Fruit fly (Drosophila melanogaster) whole organism, embryonic: ENCODE measurements around the gene rut.

ENCODE experiments used
- CG10209 ChIP-seq: fragments of 200-800 bp; sonication (Bioruptor generic); optimal IDR thresholded peaks from 3 replicates; lab custom pipeline; 2017; ENCODE audit warnings: missing biosample characterization, mild to moderate bottlenecking, missing genetic modification characterization, missing genetic modification reagents
- CG1024 ChIP-seq: fragments of 200-800 bp; sonication (Bioruptor generic); IDR thresholded peaks from 2 replicates; pipeline ENCODE4 v1.3.6; 2022; ENCODE audit warnings: missing biosample characterization, missing genetic modification characterization
- CG10321 ChIP-seq: fragments of 200-800 bp; sonication (Bioruptor generic); IDR thresholded peaks from 2 replicates; pipeline ENCODE4 v1.3.6; 2022; ENCODE audit warnings: missing biosample characterization, missing genetic modification characterization
- CG14050 ChIP-seq: fragments of 200-800 bp; sonication (Bioruptor generic); IDR thresholded peaks from 3 replicates; pipeline ENCODE4 v1.3.6; 2022; ENCODE audit warnings: missing biosample characterization, missing genetic modification characterization
- CG14860 ChIP-seq: fragments of 200-800 bp; sonication (Bioruptor generic); IDR thresholded peaks from 3 replicates; pipeline ENCODE4 v1.3.6; 2022; ENCODE audit warnings: missing biosample characterization, missing genetic modification characterization; ENCODE audit not compliant: partially characterized antibody
- CG18011 ChIP-seq: fragments of 200-800 bp; sonication (Bioruptor generic); optimal IDR thresholded peaks from 2 replicates; lab custom pipeline; 2017; ENCODE audit warnings: missing biosample characterization, missing genetic modification characterization, mild to moderate bottlenecking, moderate library complexity, missing genotype
- CG2129 ChIP-seq: fragments of 200-800 bp; sonication (Bioruptor generic); IDR thresholded peaks from 2 replicates; pipeline ENCODE4 v1.3.6; 2022; ENCODE audit warnings: missing biosample characterization, missing genetic modification characterization; ENCODE audit not compliant: partially characterized antibody
- CG2199 ChIP-seq: fragments of 200-800 bp; sonication (Bioruptor generic); IDR thresholded peaks from 3 replicates; pipeline ENCODE4 v1.3.6; 2022; ENCODE audit warnings: missing biosample characterization, missing genetic modification characterization
- CG32772 ChIP-seq: fragments of 200-800 bp; sonication (Bioruptor generic); IDR thresholded peaks from 2 replicates; pipeline ENCODE4 v1.3.6; 2022; ENCODE audit warnings: missing biosample characterization, missing genetic modification characterization
- CG33557 ChIP-seq: fragments of 200-800 bp; sonication (Bioruptor generic); optimal IDR thresholded peaks from 2 replicates; lab custom pipeline; 2019; ENCODE audit warnings: missing biosample characterization, mild to moderate bottlenecking, missing genetic modification characterization, moderate library complexity
- CG42726 ChIP-seq: fragments of 200-800 bp; sonication (Bioruptor generic); IDR thresholded peaks from 2 replicates; pipeline ENCODE4 v1.3.6; 2022; ENCODE audit warnings: missing biosample characterization, missing genetic modification characterization; ENCODE audit not compliant: partially characterized antibody
- CG7357 ChIP-seq: fragments of 200-800 bp; sonication (Bioruptor generic); IDR thresholded peaks from 3 replicates; pipeline ENCODE4 v1.3.6; 2022; ENCODE audit warnings: missing biosample characterization, missing genetic modification characterization
- CG7786 ChIP-seq: fragments of 200-800 bp; sonication (Bioruptor generic); optimal IDR thresholded peaks from 2 replicates; lab custom pipeline; 2016; ENCODE audit warnings: missing biosample characterization, missing genetic modification characterization
- CG8089 ChIP-seq: fragments of 200-800 bp; sonication (Bioruptor generic); optimal IDR thresholded peaks from 3 replicates; lab custom pipeline; 2016; ENCODE audit warnings: missing biosample characterization, missing genetic modification characterization
- CG8281 ChIP-seq: fragments of 200-800 bp; sonication (Bioruptor generic); optimal IDR thresholded peaks from 2 replicates; lab custom pipeline; 2018; ENCODE audit warnings: missing biosample characterization, mild to moderate bottlenecking, missing genetic modification characterization, moderate library complexity
- CG9727 ChIP-seq: fragments of 200-800 bp; sonication (Bioruptor generic); optimal IDR thresholded peaks from 3 replicates; lab custom pipeline; 2017; ENCODE audit warnings: missing biosample characterization, mild to moderate bottlenecking, missing genetic modification characterization
- CG9876 ChIP-seq: fragments of 200-800 bp; sonication (Bioruptor generic); optimal IDR thresholded peaks from 2 replicates; lab custom pipeline; 2016; ENCODE audit warnings: missing biosample characterization, missing genetic modification characterization
- Dip2 ChIP-seq: fragments of 200-800 bp; sonication (Bioruptor generic); IDR thresholded peaks from 2 replicates; pipeline ENCODE4 v1.3.6; 2022; ENCODE audit warnings: missing biosample characterization, missing genetic modification characterization
- Doc3 ChIP-seq: fragments of 200-800 bp; sonication (Bioruptor generic); IDR thresholded peaks from 3 replicates; pipeline ENCODE4 v1.3.6; 2022; ENCODE audit warnings: missing biosample characterization, missing genetic modification characterization; ENCODE audit not compliant: partially characterized antibody
- Eip74EF ChIP-seq, 2 experiments: fragments of 200-800 bp in 1 of 2; fragments of >200 bp in 1 of 2; sonication (Bioruptor generic) in 1 of 2; optimal IDR thresholded peaks; 2 replicates each; lab custom pipeline; 2017 to 2019; ENCODE audit warnings: missing biosample characterization in 2 of 2, missing genetic modification characterization in 2 of 2, mild to moderate bottlenecking in 1 of 2, moderate library complexity in 1 of 2
- Elba2 ChIP-seq: fragments of 200-800 bp; sonication (Bioruptor generic); optimal IDR thresholded peaks from 3 replicates; lab custom pipeline; 2016; ENCODE audit warnings: missing biosample characterization, missing genetic modification characterization
- H2.0 ChIP-seq: fragments of 200-800 bp; sonication (Bioruptor generic); IDR thresholded peaks from 2 replicates; pipeline ENCODE4 v1.3.6; 2022; ENCODE audit warnings: missing biosample characterization, missing genetic modification characterization
- Kr ChIP-seq: fragments of 200-800 bp; sonication (Bioruptor generic); optimal IDR thresholded peaks from 2 replicates; lab custom pipeline; 2017; ENCODE audit warnings: missing biosample characterization, mild to moderate bottlenecking, missing genetic modification characterization
- Max ChIP-seq: fragments of 200-800 bp; sonication (Bioruptor generic); optimal IDR thresholded peaks from 2 replicates; lab custom pipeline; 2016; ENCODE audit warnings: missing biosample characterization, mild to moderate bottlenecking, missing genetic modification characterization
- Mes4 ChIP-seq: fragments of 200-800 bp; sonication (Bioruptor generic); optimal IDR thresholded peaks from 2 replicates; lab custom pipeline; 2016; ENCODE audit warnings: missing biosample characterization, missing genetic modification characterization
- Myb ChIP-seq: fragments of 200-800 bp; sonication (Bioruptor generic); optimal IDR thresholded peaks from 2 replicates; lab custom pipeline; 2016; ENCODE audit warnings: missing biosample characterization, missing genetic modification characterization
- Nf-YB ChIP-seq: fragments of 200-800 bp; sonication (Bioruptor generic); optimal IDR thresholded peaks from 3 replicates; lab custom pipeline; 2019; ENCODE audit warnings: missing biosample characterization, mild to moderate bottlenecking, missing genetic modification characterization, moderate library complexity
- NfI ChIP-seq: fragments of 200-800 bp; sonication (Bioruptor generic); optimal IDR thresholded peaks from 3 replicates; lab custom pipeline; 2018; ENCODE audit warnings: missing biosample characterization, mild to moderate bottlenecking, missing genetic modification characterization, moderate library complexity
- Scr ChIP-seq: fragments of 200-800 bp; sonication (Bioruptor generic); IDR thresholded peaks from 2 replicates; pipeline ENCODE4 v1.3.6; 2022; ENCODE audit warnings: missing biosample characterization, missing genetic modification characterization; ENCODE audit not compliant: partially characterized antibody
- Sin3A ChIP-seq: fragments of >200 bp; optimal IDR thresholded peaks from 2 replicates; lab custom pipeline; 2018
- Ssrp ChIP-seq: fragments of 200-800 bp; sonication (Bioruptor generic); optimal IDR thresholded peaks from 2 replicates; lab custom pipeline; 2018; ENCODE audit warnings: missing biosample characterization, mild to moderate bottlenecking, missing genetic modification characterization, moderate library complexity
- Tbp ChIP-seq: fragments of >200 bp; optimal IDR thresholded peaks from 2 replicates; lab custom pipeline; 2018; ENCODE audit warnings: missing biosample characterization, missing genetic modification characterization
- btn ChIP-seq: fragments of 200-800 bp; sonication (Bioruptor generic); optimal IDR thresholded peaks from 2 replicates; lab custom pipeline; 2016; ENCODE audit warnings: missing biosample characterization, missing genetic modification characterization
- cad ChIP-seq: fragments of >200 bp; optimal IDR thresholded peaks from 2 replicates; lab custom pipeline; 2017; ENCODE audit warnings: missing biosample characterization, missing genetic modification characterization
- croc ChIP-seq: fragments of 200-800 bp; sonication (Bioruptor generic); conservative IDR thresholded peaks from 3 replicates; pipeline ENCODE4 v1.3.6; 2022; ENCODE audit warnings: missing biosample characterization, missing genetic modification characterization
- crp ChIP-seq, 2 experiments: fragments of 200-800 bp; sonication (Bioruptor generic); optimal IDR thresholded peaks; 2 replicates in 1 of 2; 3 replicates in 1 of 2; lab custom pipeline; 2017; ENCODE audit warnings: missing biosample characterization in 2 of 2, missing genetic modification characterization in 2 of 2, mild to moderate bottlenecking in 1 of 2, moderate library complexity in 1 of 2
- eyg ChIP-seq: fragments of 200-800 bp; sonication (Bioruptor generic); optimal IDR thresholded peaks from 3 replicates; lab custom pipeline; 2016; ENCODE audit warnings: missing biosample characterization, missing genetic modification characterization
- fu2 ChIP-seq: fragments of 200-800 bp; sonication (Bioruptor generic); optimal IDR thresholded peaks from 2 replicates; lab custom pipeline; 2016; ENCODE audit warnings: missing biosample characterization, missing genetic modification characterization
- gro ChIP-seq: fragments of 200-800 bp; sonication (Bioruptor generic); optimal IDR thresholded peaks from 2 replicates; lab custom pipeline; 2016; ENCODE audit warnings: missing biosample characterization, missing genetic modification characterization
- hbn ChIP-seq: fragments of 200-800 bp; sonication (Bioruptor generic); IDR thresholded peaks from 2 replicates; pipeline ENCODE4 v1.3.6; 2022; ENCODE audit warnings: missing biosample characterization, missing genetic modification characterization; ENCODE audit not compliant: partially characterized antibody
- kay ChIP-seq: fragments of 200-800 bp; sonication (Bioruptor generic); optimal IDR thresholded peaks from 2 replicates; lab custom pipeline; 2016; ENCODE audit warnings: missing biosample characterization, missing genetic modification characterization
- lilli ChIP-seq: fragments of 200-800 bp; sonication (Bioruptor generic); optimal IDR thresholded peaks from 3 replicates; lab custom pipeline; 2016; ENCODE audit warnings: missing biosample characterization, missing genetic modification characterization
- maf-S ChIP-seq: fragments of 200-800 bp; sonication (Bioruptor generic); optimal IDR thresholded peaks from 2 replicates; lab custom pipeline; 2016; ENCODE audit warnings: missing biosample characterization, missing genetic modification characterization
- prd ChIP-seq, 3 experiments: fragments of >200 bp in 2 of 3; fragments of 200-800 bp in 1 of 3; sonication (Bioruptor generic) in 1 of 3; optimal IDR thresholded peaks in 2 of 3; IDR thresholded peaks in 1 of 3; 2 replicates in 2 of 3; 3 replicates in 1 of 3; pipeline versions ENCODE4 v1.3.6 to Lab custom; 2017 to 2022; ENCODE audit warnings: missing biosample characterization in 1 of 3, missing genetic modification characterization in 1 of 3
- pum ChIP-seq: fragments of 200-800 bp; sonication (Bioruptor generic); optimal IDR thresholded peaks from 2 replicates; lab custom pipeline; 2016; ENCODE audit warnings: missing biosample characterization, missing genetic modification characterization
- salm ChIP-seq: fragments of 200-800 bp; sonication (Bioruptor generic); optimal IDR thresholded peaks from 2 replicates; lab custom pipeline; 2018; ENCODE audit warnings: missing biosample characterization, mild to moderate bottlenecking, missing genetic modification characterization
- sna ChIP-seq: fragments of 200-800 bp; sonication (Bioruptor generic); IDR thresholded peaks from 2 replicates; pipeline ENCODE4 v1.3.6; 2022; ENCODE audit warnings: missing biosample characterization, missing genetic modification characterization; ENCODE audit not compliant: partially characterized antibody
- sqz ChIP-seq: fragments of 200-800 bp; sonication (Bioruptor generic); optimal IDR thresholded peaks from 3 replicates; lab custom pipeline; 2018; ENCODE audit warnings: missing biosample characterization, mild to moderate bottlenecking, missing genetic modification characterization
- vvl ChIP-seq: fragments of 200-800 bp; sonication (Bioruptor generic); IDR thresholded peaks from 2 replicates; pipeline ENCODE4 v1.3.6; 2022; ENCODE audit warnings: missing biosample characterization, missing genetic modification characterization
- wek ChIP-seq: fragments of 200-800 bp; sonication (Bioruptor generic); optimal IDR thresholded peaks from 3 replicates; lab custom pipeline; 2018; ENCODE audit warnings: missing biosample characterization, mild to moderate bottlenecking, missing genetic modification characterization, moderate library complexity
- z ChIP-seq: fragments of 200-800 bp; sonication (Bioruptor generic); IDR thresholded peaks from 3 replicates; pipeline ENCODE4 v1.3.6; 2022; ENCODE audit warnings: missing biosample characterization, missing genetic modification characterization

The rut gene

DNA sequence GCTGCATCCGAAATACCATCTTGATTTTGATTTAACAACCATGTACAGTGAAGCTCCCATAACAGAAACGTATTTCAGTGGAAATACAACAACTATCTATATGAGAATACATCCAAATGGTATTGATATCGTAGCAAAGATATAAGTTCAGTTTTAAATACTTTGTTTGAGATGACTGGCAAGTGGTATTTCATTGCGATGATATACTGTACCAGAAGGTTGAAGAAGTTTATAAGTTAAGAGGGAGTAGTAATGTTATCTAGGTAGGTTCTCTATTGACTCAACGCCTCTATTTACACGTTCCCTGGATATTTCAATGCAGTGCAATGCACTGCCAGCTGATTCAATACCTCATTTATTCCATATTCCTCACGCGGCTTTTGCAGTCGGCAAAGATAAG lies 20.2 kb downstream of the rut start (continued):
- no peak for TF ChIP-seq cad (GFP tag; lab: Kevin White, UChicago)
- no peak for TF ChIP-seq CG2199 (GFP tag; lab: Robert Waterston, UW)
- no peak for TF ChIP-seq CG7357 (GFP tag; lab: Robert Waterston, UW)
- no peak for TF ChIP-seq fu2 (GFP tag; lab: Kevin White, UChicago)
- TF ChIP-seq pum (GFP tag; lab: Kevin White, UChicago): no peak
- TF ChIP-seq Dip2 (GFP tag; lab: Robert Waterston, UW): no peak
- no peak for TF ChIP-seq CG14860 (GFP tag; lab: Robert Waterston, UW)
- TF ChIP-seq lilli (GFP tag; lab: Kevin White, UChicago): no peak
- no peak for TF ChIP-seq maf-S (GFP tag; lab: Kevin White, UChicago)
- peak; percentile 28 for TF ChIP-seq CG8281
- no peak for TF ChIP-seq CG18011 (GFP tag; lab: Kevin White, UChicago)
- no peak for TF ChIP-seq z (GFP tag; lab: Robert Waterston, UW)
- TF ChIP-seq salm (tag; lab: Kevin White, UChicago): no peak
- TF ChIP-seq CG10321 (GFP tag; lab: Robert Waterston, UW): no peak
- TF ChIP-seq Doc3 (GFP tag; lab: Robert Waterston, UW): no peak
- TF ChIP-seq CG32772: no peak
- no peak for TF ChIP-seq CG33557
- TF ChIP-seq Elba2 (GFP tag; lab: Kevin White, UChicago): no peak
- TF ChIP-seq wek: no peak
- TF ChIP-seq H2.0 (GFP tag; lab: Robert Waterston, UW): no peak
- no peak for TF ChIP-seq crp (GFP tag; optimal IDR thresholded peaks at IDR 0.05; lab: Kevin White, UChicago)
- TF ChIP-seq eyg (GFP tag; lab: Kevin White, UChicago): no peak
- TF ChIP-seq CG9727 (GFP tag; lab: Kevin White, UChicago): peak; percentile 11
- TF ChIP-seq prd (optimal IDR thresholded peaks at IDR 0.05; lab: Kevin White, UChicago): no peak
- peak; percentile 24; the same call in 1 of the 3 replicates for TF ChIP-seq prd (GFP tag; IDR thresholded peaks at IDR 0.05; lab: Robert Waterston, UW)
- TF ChIP-seq Tbp (GFP tag; lab: Kevin White, UChicago): no peak
- no peak for TF ChIP-seq Kr
- TF ChIP-seq CG2129: no peak
- no peak for TF ChIP-seq Scr
- TF ChIP-seq CG7786 (GFP tag; lab: Kevin White, UChicago): no peak
- TF ChIP-seq Ssrp (tag; lab: Kevin White, UChicago): no peak
- TF ChIP-seq Max (GFP tag; lab: Kevin White, UChicago): no peak
- TF ChIP-seq Mes4 (GFP tag; lab: Kevin White, UChicago): no peak
- no peak for TF ChIP-seq Myb (GFP tag; lab: Kevin White, UChicago)
- no peak for TF ChIP-seq CG42726 (GFP tag; lab: Robert Waterston, UW)
- no peak for TF ChIP-seq CG14050 (GFP tag; lab: Robert Waterston, UW)
- no peak for TF ChIP-seq Sin3A (lab: Kevin White, UChicago)
- no peak for TF ChIP-seq Eip74EF (GFP tag; optimal IDR thresholded peaks at IDR 0.05; lab: Kevin White, UChicago)
- TF ChIP-seq CG1024 (GFP tag; lab: Robert Waterston, UW): no peak
- TF ChIP-seq CG8089: no peak
- TF ChIP-seq NfI (GFP tag; lab: Kevin White, UChicago): no peak
- no peak for TF ChIP-seq croc (GFP tag; lab: Robert Waterston, UW)
- TF ChIP-seq gro (GFP tag; lab: Kevin White, UChicago): no peak
- no peak for TF ChIP-seq sna (GFP tag; lab: Robert Waterston, UW)
- TF ChIP-seq vvl: no peak
- TF ChIP-seq CG10209: no peak
- TF ChIP-seq Nf-YB (GFP tag; lab: Kevin White, UChicago): no peak
- TF ChIP-seq CG9876 (GFP tag; lab: Kevin White, UChicago): no peak
- TF ChIP-seq sqz (GFP tag; lab: Kevin White, UChicago): no peak
- no peak for TF ChIP-seq hbn
- TF ChIP-seq kay (GFP tag; lab: Kevin White, UChicago): no peak
- no peak for TF ChIP-seq btn (GFP tag; lab: Kevin White, UChicago)
